Worm (Caenorhabditis elegans) whole organism, L3 larva: ENCODE data around the gene D2062.4.

Source experiments
- ZK546.5 ChIP-seq: sonication (generic microtip); optimal IDR thresholded peaks from 2 replicates; lab custom pipeline; 2017; ENCODE audit warnings: missing biosample characterization, missing genetic modification characterization
- ama-1 ChIP-seq: fragments of 150-350 bp; optimal IDR thresholded peaks from 2 replicates; lab custom pipeline; 2018
- ceh-16 ChIP-seq: sonication (generic microtip); optimal IDR thresholded peaks from 2 replicates; lab custom pipeline; 2017; ENCODE audit warnings: missing biosample characterization, missing genetic modification characterization
- daf-12 ChIP-seq: fragments of 150-350 bp; optimal IDR thresholded peaks from 2 replicates; lab custom pipeline; 2014; ENCODE audit warnings: missing biosample characterization, missing genetic modification reagents, missing genetic modification characterization
- lsy-12 ChIP-seq: sonication (generic microtip); optimal IDR thresholded peaks from 2 replicates; lab custom pipeline; 2016; ENCODE audit warnings: mild to moderate bottlenecking, missing genetic modification characterization, missing compliant biosample characterization
- mdl-1 ChIP-seq: fragments of 150-350 bp; optimal IDR thresholded peaks from 2 replicates; lab custom pipeline; 2014; ENCODE audit warnings: missing biosample characterization, missing genetic modification characterization
- nfya-1 ChIP-seq: sonication (generic microtip); optimal IDR thresholded peaks from 2 replicates; lab custom pipeline; 2017; ENCODE audit warnings: missing genetic modification characterization, mild to moderate bottlenecking, missing compliant biosample characterization, antibody characterized with exemption, moderate library complexity; ENCODE audit not compliant: insufficient read depth
- nhr-76 ChIP-seq: fragments of 150-350 bp; sonication (generic microtip); optimal IDR thresholded peaks from 5 replicates; lab custom pipeline; 2014; ENCODE audit warnings: missing biosample characterization, missing genetic modification characterization
- nhr-77 ChIP-seq: fragments of 150-350 bp; optimal IDR thresholded peaks from 2 replicates; lab custom pipeline; 2014; ENCODE audit warnings: missing biosample characterization, missing genetic modification characterization
- pha-4 ChIP-seq: fragments of 150-350 bp; optimal IDR thresholded peaks from 2 replicates; lab custom pipeline; 2014; ENCODE audit warnings: missing biosample characterization, missing genetic modification reagents, missing genetic modification characterization
- unc-62 ChIP-seq: fragments of 150-350 bp; sonication (generic microtip); optimal IDR thresholded peaks from 4 replicates; lab custom pipeline; 2014; ENCODE audit warnings: missing biosample characterization, missing genetic modification reagents, missing genetic modification characterization

DNA sequence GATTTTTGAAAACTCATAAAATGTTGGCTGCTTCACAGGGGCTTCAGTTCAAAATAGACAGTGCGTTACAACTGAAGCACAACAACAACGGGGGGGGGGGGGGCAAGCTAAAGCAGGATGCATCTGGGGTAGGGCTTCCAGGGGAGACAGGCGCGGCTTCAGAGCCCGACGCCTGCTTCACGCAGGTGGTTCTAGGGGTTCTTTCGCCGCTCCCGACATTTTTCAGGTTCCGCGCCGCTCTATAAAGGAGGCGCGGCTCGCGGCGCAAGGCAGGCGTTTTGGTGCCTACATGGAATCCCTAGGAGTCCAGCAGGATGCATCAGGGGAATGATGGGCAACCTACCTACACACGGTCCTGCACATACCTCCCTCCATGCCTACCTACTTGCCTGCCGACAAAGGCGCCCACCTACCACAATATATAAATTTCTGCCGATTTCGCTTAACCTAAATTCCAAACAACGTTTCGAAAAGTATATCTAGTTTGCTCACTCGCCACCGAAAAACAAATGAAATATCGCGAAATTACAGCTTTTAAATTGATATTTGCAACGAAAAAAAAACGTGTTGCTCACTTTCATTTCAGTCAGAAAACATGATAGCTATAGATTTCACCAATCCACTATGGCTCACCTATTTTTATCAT, 4.1 kb downstream of the D2062.4 start, which contains the start of gene sri-71:
- TF ChIP-seq unc-62 (no peak), ZK546.5 (tag; lab: Kevin White, UChicago) (no peak), lsy-12 (no peak), pha-4 (no peak), mdl-1 (tag; lab: Kevin White, UChicago) (no peak), daf-12 (tag; lab: Kevin White, UChicago) (no peak), nfya-1 (no peak), ama-1 (lab: Kevin White, UChicago) (no peak), nhr-76 (tag; lab: Kevin White, UChicago) (no peak), ceh-16 (tag; lab: Kevin White, UChicago) (no peak), nhr-77 (no peak)
